Worm (Caenorhabditis elegans) whole organism, L4 larva: ENCODE data around the gene col-157.
A peak's percentile ranks its signal among the peaks of the same experiment; 100 is the strongest.

ENCODE experiments used
- F26F4.8 ChIP-seq: fragments of 200-800 bp; sonication (Bioruptor generic); conservative IDR thresholded peaks from 2 replicates; pipeline ENCODE4 v1.3.6; 2022; ENCODE audit warnings: missing genetic modification characterization, missing compliant biosample characterization
- F37D6.2 ChIP-seq: sonication (generic microtip); optimal IDR thresholded peaks from 2 replicates; lab custom pipeline; 2016; ENCODE audit warnings: mild to moderate bottlenecking, missing genetic modification characterization, missing compliant biosample characterization
- R02D3.7 ChIP-seq: fragments of 150-350 bp; sonication (generic microtip); optimal IDR thresholded peaks from 3 replicates; lab custom pipeline; 2014; ENCODE audit warnings: missing biosample characterization, missing genetic modification characterization
- ZK337.2 ChIP-seq: fragments of 200-800 bp; sonication (Bioruptor generic); IDR thresholded peaks from 2 replicates; pipeline ENCODE4 v1.3.6; 2022; ENCODE audit warnings: missing genetic modification reagents, missing genetic modification characterization, missing compliant biosample characterization
- ZK546.5 ChIP-seq, 2 experiments: sonication (generic microtip); optimal IDR thresholded peaks; 2 replicates each; lab custom pipeline; 2017; ENCODE audit warnings: missing biosample characterization in 2 of 2, missing genetic modification characterization in 2 of 2
- aha-1 ChIP-seq: fragments of 150-350 bp; peaks from one replicate; lab custom pipeline; 2014; ENCODE audit warnings: missing biosample characterization, missing genetic modification characterization
- aly-2 ChIP-seq: sonication (generic microtip); optimal IDR thresholded peaks from 2 replicates; lab custom pipeline; 2018; ENCODE audit warnings: missing biosample characterization, missing genetic modification characterization
- arid-1 ChIP-seq: fragments of 200-800 bp; sonication (Bioruptor generic); conservative IDR thresholded peaks from 2 replicates; pipeline ENCODE4 v1.3.6; 2022; ENCODE audit warnings: missing genetic modification reagents, missing genetic modification characterization, missing compliant biosample characterization
- attf-4 ChIP-seq: sonication (generic microtip); optimal IDR thresholded peaks from 3 replicates; lab custom pipeline; 2017; ENCODE audit warnings: missing biosample characterization, missing genetic modification characterization
- ceh-20 ChIP-seq: fragments of 200-800 bp; sonication (Bioruptor generic); IDR thresholded peaks from 2 replicates; pipeline ENCODE4 v1.3.6; 2022; ENCODE audit warnings: missing genetic modification reagents, missing genetic modification characterization, missing compliant biosample characterization
- ceh-28 ChIP-seq: fragments of 150-350 bp; optimal IDR thresholded peaks from 2 replicates; lab custom pipeline; 2014; ENCODE audit warnings: missing biosample characterization, missing genetic modification reagents, missing genetic modification characterization
- ceh-44 ChIP-seq: fragments of 200-800 bp; sonication (Bioruptor generic); IDR thresholded peaks from 2 replicates; pipeline ENCODE4 v1.3.6; 2022; ENCODE audit warnings: missing genetic modification reagents, missing genetic modification characterization, missing compliant biosample characterization
- ceh-62 ChIP-seq: sonication (generic microtip); optimal IDR thresholded peaks from 2 replicates; lab custom pipeline; 2017; ENCODE audit warnings: missing biosample characterization, missing genetic modification characterization
- daf-12 ChIP-seq: fragments of 150-350 bp; optimal IDR thresholded peaks from 2 replicates; lab custom pipeline; 2014; ENCODE audit warnings: missing biosample characterization, missing genetic modification reagents, missing genetic modification characterization
- daf-19 ChIP-seq: fragments of 200-800 bp; sonication (Bioruptor generic); conservative IDR thresholded peaks from 2 replicates; pipeline ENCODE4 v1.3.6; 2022; ENCODE audit warnings: missing genetic modification characterization, missing compliant biosample characterization
- daf-8 ChIP-seq: fragments of 200-800 bp; sonication (Bioruptor generic); IDR thresholded peaks from 2 replicates; pipeline ENCODE4 v1.3.6; 2022; ENCODE audit warnings: missing genetic modification characterization, missing compliant biosample characterization
- dmd-6 ChIP-seq: fragments of 200-800 bp; sonication (Bioruptor generic); IDR thresholded peaks from 2 replicates; pipeline ENCODE4 v1.3.6; 2022; ENCODE audit warnings: missing genetic modification reagents, missing genetic modification characterization, missing compliant biosample characterization
- dpl-1 ChIP-seq: fragments of 150-350 bp; optimal IDR thresholded peaks from 2 replicates; lab custom pipeline; 2014; ENCODE audit warnings: missing biosample characterization, missing genetic modification reagents, missing genetic modification characterization
- dve-1 ChIP-seq: sonication (generic microtip); optimal IDR thresholded peaks from 2 replicates; lab custom pipeline; 2017; ENCODE audit warnings: antibody characterized with exemption, mild to moderate bottlenecking, missing genetic modification characterization, missing compliant biosample characterization; ENCODE audit not compliant: insufficient read depth
- egl-27 ChIP-seq: sonication (generic microtip); optimal IDR thresholded peaks from 3 replicates; lab custom pipeline; 2017; ENCODE audit warnings: missing biosample characterization, missing genetic modification reagents, missing genetic modification characterization
- gei-8 ChIP-seq: fragments of 200-800 bp; sonication (Bioruptor generic); optimal IDR thresholded peaks from 2 replicates; lab custom pipeline; 2018; ENCODE audit warnings: mild to moderate bottlenecking, missing genetic modification characterization, missing compliant biosample characterization
- hlh-11 ChIP-seq: fragments of 200-800 bp; sonication (Bioruptor generic); optimal IDR thresholded peaks from 2 replicates; lab custom pipeline; 2018; ENCODE audit warnings: mild to moderate bottlenecking, missing genetic modification characterization, missing compliant biosample characterization
- hlh-30 ChIP-seq: sonication (generic microtip); optimal IDR thresholded peaks from 2 replicates; lab custom pipeline; 2017; ENCODE audit warnings: antibody characterized with exemption, mild to moderate bottlenecking, missing genetic modification characterization, missing compliant biosample characterization; ENCODE audit not compliant: insufficient read depth
- hmg-1.1 ChIP-seq: fragments of 200-800 bp; sonication (Bioruptor generic); IDR thresholded peaks from 2 replicates; pipeline ENCODE4 v1.3.6; 2022; ENCODE audit warnings: missing genetic modification reagents, missing genetic modification characterization, missing compliant biosample characterization
- lim-7 ChIP-seq: fragments of 200-800 bp; sonication (Bioruptor generic); IDR thresholded peaks from 2 replicates; pipeline ENCODE4 v1.3.6; 2022; ENCODE audit warnings: missing genetic modification characterization, missing compliant biosample characterization
- lin-15B ChIP-seq: fragments of 150-350 bp; sonication (generic microtip); optimal IDR thresholded peaks from 3 replicates; lab custom pipeline; 2014; ENCODE audit warnings: missing biosample characterization, missing genetic modification characterization
- lir-3 ChIP-seq: sonication (generic microtip); optimal IDR thresholded peaks from 2 replicates; lab custom pipeline; 2016; ENCODE audit warnings: mild to moderate bottlenecking, missing genetic modification characterization, missing compliant biosample characterization
- lsy-2 ChIP-seq, 2 experiments: fragments of 150-350 bp in 1 of 2; sonication (generic microtip) in 1 of 2; optimal IDR thresholded peaks; 2 replicates each; lab custom pipeline; 2014 to 2017; ENCODE audit warnings: missing biosample characterization in 2 of 2, missing genetic modification characterization in 2 of 2
- madf-5 ChIP-seq, 2 experiments: fragments of 200-800 bp; sonication (Bioruptor generic); IDR thresholded peaks; 2 replicates each; pipeline ENCODE4 v1.3.6; 2022; ENCODE audit warnings: missing compliant biosample characterization in 2 of 2, missing genetic modification characterization in 2 of 2
- madf-9 ChIP-seq: fragments of 200-800 bp; sonication (Bioruptor generic); conservative IDR thresholded peaks from 2 replicates; pipeline ENCODE4 v1.3.6; 2022; ENCODE audit warnings: missing genetic modification reagents, missing genetic modification characterization, missing compliant biosample characterization
- mdl-1 ChIP-seq, 2 experiments: fragments of 150-350 bp in 1 of 2; sonication (generic microtip) in 1 of 2; optimal IDR thresholded peaks; 2 replicates each; lab custom pipeline; 2014 to 2017; ENCODE audit warnings: missing biosample characterization in 2 of 2, missing genetic modification characterization in 2 of 2
- mdt-29 ChIP-seq: fragments of 200-800 bp; sonication (Bioruptor generic); IDR thresholded peaks from 2 replicates; pipeline ENCODE4 v1.3.6; 2022; ENCODE audit warnings: missing genetic modification reagents, missing genetic modification characterization, missing compliant biosample characterization
- mes-2 ChIP-seq: sonication (generic microtip); optimal IDR thresholded peaks from 2 replicates; lab custom pipeline; 2016; ENCODE audit warnings: missing genotype, mild to moderate bottlenecking, missing genetic modification characterization, missing compliant biosample characterization; ENCODE audit not compliant: poor library complexity, severe bottlenecking
- mxl-2 ChIP-seq: fragments of 200-800 bp; sonication (Bioruptor generic); conservative IDR thresholded peaks from 2 replicates; pipeline ENCODE4 v1.3.6; 2022; ENCODE audit warnings: missing genetic modification reagents, missing genetic modification characterization, missing compliant biosample characterization
- mxl-3 ChIP-seq: fragments of 200-800 bp; sonication (Bioruptor generic); optimal IDR thresholded peaks from 2 replicates; lab custom pipeline; 2018; ENCODE audit warnings: mild to moderate bottlenecking, missing genetic modification characterization, missing compliant biosample characterization
- nhr-10 ChIP-seq: fragments of 150-350 bp; optimal IDR thresholded peaks from 2 replicates; lab custom pipeline; 2014; ENCODE audit warnings: missing biosample characterization, missing genetic modification characterization
- nhr-102 ChIP-seq: sonication (generic microtip); optimal IDR thresholded peaks from 2 replicates; lab custom pipeline; 2016; ENCODE audit warnings: mild to moderate bottlenecking, missing genetic modification characterization, moderate library complexity, missing compliant biosample characterization
- nhr-237 ChIP-seq: sonication (generic microtip); optimal IDR thresholded peaks from 2 replicates; lab custom pipeline; 2017; ENCODE audit warnings: missing biosample characterization, missing genetic modification characterization
- nhr-41 ChIP-seq: fragments of 200-800 bp; sonication (Bioruptor generic); IDR thresholded peaks from 2 replicates; pipeline ENCODE4 v1.3.6; 2022; ENCODE audit warnings: missing genetic modification reagents, missing genetic modification characterization, missing compliant biosample characterization
- nhr-42 ChIP-seq: fragments of 200-800 bp; sonication (Bioruptor generic); IDR thresholded peaks from 2 replicates; pipeline ENCODE4 v1.3.6; 2022; ENCODE audit warnings: missing genetic modification characterization, missing compliant biosample characterization
- pqm-1 ChIP-seq: sonication (generic microtip); optimal IDR thresholded peaks from 2 replicates; lab custom pipeline; 2017; ENCODE audit warnings: missing biosample characterization, missing genetic modification characterization
- saeg-2 ChIP-seq: fragments of 200-800 bp; sonication (Bioruptor generic); IDR thresholded peaks from 2 replicates; pipeline ENCODE4 v1.3.6; 2022; ENCODE audit warnings: missing genetic modification reagents, missing genetic modification characterization, missing compliant biosample characterization
- snpc-1.2 ChIP-seq: fragments of 200-800 bp; sonication (Bioruptor generic); IDR thresholded peaks from 2 replicates; pipeline ENCODE4 v1.3.6; 2022; ENCODE audit warnings: missing genetic modification reagents, missing genetic modification characterization, missing compliant biosample characterization
- spr-1 ChIP-seq: sonication (generic microtip); optimal IDR thresholded peaks from 2 replicates; lab custom pipeline; 2016; ENCODE audit warnings: mild to moderate bottlenecking, missing genetic modification characterization, missing compliant biosample characterization
- tag-97 ChIP-seq: fragments of 200-800 bp; sonication (Bioruptor generic); IDR thresholded peaks from 2 replicates; pipeline ENCODE4 v1.3.6; 2022; ENCODE audit warnings: missing genetic modification characterization, missing compliant biosample characterization
- tra-1 ChIP-seq: fragments of 200-800 bp; sonication (Bioruptor generic); IDR thresholded peaks from 2 replicates; pipeline ENCODE4 v1.3.6; 2022; ENCODE audit warnings: missing genetic modification reagents, missing genetic modification characterization, missing compliant biosample characterization
- unc-39 ChIP-seq: sonication (generic microtip); optimal IDR thresholded peaks from 2 replicates; lab custom pipeline; 2017; ENCODE audit warnings: missing biosample characterization, missing genetic modification characterization
- unc-62 ChIP-seq, 3 experiments: fragments of 150-350 bp in 1 of 3; sonication (generic microtip); optimal IDR thresholded peaks in 2 of 3; peaks in 1 of 3; 1 replicate in 1 of 3; 2 replicates in 2 of 3; lab custom pipeline; 2014 to 2017; ENCODE audit warnings: missing biosample characterization in 3 of 3, missing genetic modification characterization in 3 of 3, missing genetic modification reagents in 3 of 3, missing genotype in 1 of 3
- zfp-3 ChIP-seq: fragments of 200-800 bp; sonication (Bioruptor generic); conservative IDR thresholded peaks from 2 replicates; pipeline ENCODE4 v1.3.6; 2022; ENCODE audit warnings: missing genetic modification reagents, missing genetic modification characterization, missing compliant biosample characterization
- ztf-7 ChIP-seq: fragments of 150-350 bp; optimal IDR thresholded peaks from 2 replicates; lab custom pipeline; 2014; ENCODE audit warnings: missing biosample characterization, missing genetic modification characterization

The col-157 gene

DNA sequence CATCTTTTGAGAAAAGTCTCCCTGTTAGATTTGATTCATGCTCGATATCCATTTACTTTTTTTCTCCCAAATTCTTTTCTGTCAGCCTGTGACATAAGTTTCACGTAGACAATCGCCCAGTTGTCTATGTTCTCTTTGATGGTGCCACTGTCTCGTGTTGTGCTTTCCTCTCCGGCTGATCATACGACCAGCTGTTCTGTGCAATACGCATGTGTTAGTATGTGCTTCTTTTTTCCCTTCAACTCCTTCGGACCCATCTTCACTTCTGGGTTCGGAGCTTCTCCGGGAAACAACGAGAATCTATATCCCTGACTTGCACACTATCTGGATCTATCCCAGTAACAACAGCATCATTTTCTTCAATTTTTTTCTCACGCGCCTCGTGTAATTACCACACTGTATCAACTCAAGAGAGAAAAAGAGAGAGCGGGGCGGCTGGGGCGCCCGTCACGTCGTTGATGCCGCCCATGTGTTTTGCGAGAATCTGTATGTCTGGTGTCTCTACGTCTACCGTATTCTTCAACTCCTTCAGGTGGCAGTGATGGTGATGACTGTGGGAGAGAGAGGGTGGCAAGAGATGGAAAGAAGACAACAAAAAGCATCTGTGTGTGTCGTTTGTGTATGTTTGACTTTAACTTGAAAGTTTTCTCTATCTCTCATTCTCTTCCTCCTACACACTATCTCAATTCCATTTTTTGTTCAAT lies 48.1 kb downstream of the col-157 start (continued):
- no peak for TF ChIP-seq lim-7 (GFP tag; lab: Robert Waterston, UW)
- TF ChIP-seq dve-1 (tag; lab: Kevin White, UChicago): peak; percentile 92
- TF ChIP-seq spr-1 (tag; lab: Kevin White, UChicago): peak; percentile 42
- no peak for TF ChIP-seq nhr-42 (GFP tag; lab: Robert Waterston, UW)
- TF ChIP-seq nhr-102: peak; percentile 49
- peak; percentile 84 for TF ChIP-seq pqm-1 (tag; lab: Kevin White, UChicago)
- peak; percentile 63 for TF ChIP-seq mes-2 (tag; lab: Kevin White, UChicago)
- peak; percentile 98 for TF ChIP-seq mxl-3 (GFP tag; lab: Kevin White, UChicago)
- TF ChIP-seq tag-97: no peak
- TF ChIP-seq egl-27 (tag; lab: Kevin White, UChicago): no peak
- no peak for TF ChIP-seq madf-5 (GFP tag; IDR thresholded peaks at IDR 0.05; lab: Robert Waterston, UW)
- TF ChIP-seq lsy-2 (tag; optimal IDR thresholded peaks at IDR 0.05; lab: Kevin White, UChicago): peak; percentile 63 to 77
- TF ChIP-seq attf-4 (tag; lab: Kevin White, UChicago): no peak
- TF ChIP-seq F37D6.2 (tag; lab: Kevin White, UChicago): no peak
- no peak for TF ChIP-seq ZK337.2
- TF ChIP-seq hmg-1.1 (GFP tag; lab: Robert Waterston, UW): peak; percentile 62
- TF ChIP-seq zfp-3 (GFP tag; lab: Robert Waterston, UW): peak; percentile 43; the same call in 1 of the 2 replicates
- peak; percentile 62 for TF ChIP-seq nhr-10 (tag; lab: Kevin White, UChicago)
- no peak for TF ChIP-seq daf-19
- peak; percentile 59; the same call in 1 of the 2 replicates for TF ChIP-seq ceh-20 (GFP tag; lab: Robert Waterston, UW)
- peak in 1 of 2 experiments; percentile 98 for TF ChIP-seq unc-62 (GFP tag; optimal IDR thresholded peaks at IDR 0.05 in 1 of 2; lab: Kevin White, UChicago)
- no peak for TF ChIP-seq unc-62 (tag; optimal IDR thresholded peaks at IDR 0.05; lab: Kevin White, UChicago)
- TF ChIP-seq arid-1: no peak
- TF ChIP-seq ceh-28 (tag; lab: Kevin White, UChicago): no peak
- no peak for TF ChIP-seq R02D3.7
- no peak for TF ChIP-seq lin-15B (tag; lab: Kevin White, UChicago)
- no peak for TF ChIP-seq mxl-2
- peak; percentile 81 for TF ChIP-seq tra-1 (GFP tag; lab: Robert Waterston, UW)
- no peak for TF ChIP-seq ztf-7 (tag; lab: Kevin White, UChicago)
- peak; percentile 99 for TF ChIP-seq hlh-11 (tag; lab: Kevin White, UChicago)
- no peak for TF ChIP-seq ZK546.5 (tag; optimal IDR thresholded peaks at IDR 0.05; lab: Kevin White, UChicago)
- no peak for TF ChIP-seq unc-39 (tag; lab: Kevin White, UChicago)
- TF ChIP-seq daf-12 (tag; lab: Kevin White, UChicago): no peak
- TF ChIP-seq daf-8: no peak
- no peak for TF ChIP-seq saeg-2 (GFP tag; lab: Robert Waterston, UW)
- no peak for TF ChIP-seq dpl-1 (GFP tag; lab: Kevin White, UChicago)
- no peak for TF ChIP-seq ceh-44 (GFP tag; lab: Robert Waterston, UW)
- TF ChIP-seq madf-9: peak; percentile 32; the same call in 1 of the 2 replicates
- TF ChIP-seq dmd-6 (GFP tag; lab: Robert Waterston, UW): peak; percentile 92
- no peak for TF ChIP-seq aly-2 (tag; lab: Kevin White, UChicago)
- TF ChIP-seq lir-3 (tag; lab: Kevin White, UChicago): no peak
- TF ChIP-seq ceh-62 (tag; lab: Kevin White, UChicago): no peak
- TF ChIP-seq F26F4.8 (GFP tag; lab: Robert Waterston, UW): no peak
- TF ChIP-seq mdt-29 (GFP tag; lab: Robert Waterston, UW): 0 out of 2 replicates have a peak, but pooled peaks have one; percentile 31
- peak; percentile 78 to 96 for TF ChIP-seq mdl-1 (tag; optimal IDR thresholded peaks at IDR 0.05; lab: Kevin White, UChicago)
- TF ChIP-seq aha-1 (tag; lab: Kevin White, UChicago): peak; percentile 88
- peak; percentile 89 for TF ChIP-seq hlh-30 (tag; lab: Kevin White, UChicago)
- no peak for TF ChIP-seq snpc-1.2 (GFP tag; lab: Robert Waterston, UW)
- peak; percentile 73 for TF ChIP-seq gei-8 (GFP tag; lab: Kevin White, UChicago)
- no peak for TF ChIP-seq nhr-237 (tag; lab: Kevin White, UChicago)
- TF ChIP-seq nhr-41 (GFP tag; lab: Robert Waterston, UW): 0 out of 2 replicates have a peak, but pooled peaks have one; percentile 24
